Worm (Caenorhabditis elegans): ENCODE data around the gene gly-9.

ce11 chrIII:11333032-11333732, 42.8 kb upstream of the gly-9 start, which contains the start of gene T28D6.5:
- no peak for TF ChIP-seq mml-1 (tag; optimal IDR thresholded peaks at IDR 0.05)
- TF ChIP-seq zag-1 (tag; optimal IDR thresholded peaks at IDR 0.05): no peak
- no peak for TF ChIP-seq R02D3.7 (tag; optimal IDR thresholded peaks at IDR 0.05)
- TF ChIP-seq nfya-1 (tag; optimal IDR thresholded peaks at IDR 0.05; ENCODE audit: insufficient read depth): no peak
- no peak for TF ChIP-seq tbx-2 (tag; optimal IDR thresholded peaks at IDR 0.05)
- TF ChIP-seq ama-1 (optimal IDR thresholded peaks at IDR 0.05): no peak
